Worm (Caenorhabditis elegans) whole organism, dauer: ENCODE results near the gene picc-1.

ENCODE experiments used
- unc-62 ChIP-seq: sonication (generic microtip); optimal IDR thresholded peaks from 2 replicates; lab custom pipeline; 2017; ENCODE audit warnings: missing biosample characterization, missing genetic modification reagents, missing genetic modification characterization

Gene picc-1

ce11 chrV:6018944-6019450, at the start of gene picc-1:
picc-1 (plus strand) TSS chrV:6018994.
- TF ChIP-seq unc-62 (GFP tag; lab: Kevin White, UChicago): no peak

- TF ChIP-seq unc-62 (GFP tag; lab: Kevin White, UChicago): no peak
These were observed 46.2 kb upstream of the picc-1 start for ce11 chrV:5972582-5972981.

- TF ChIP-seq unc-62 (GFP tag; lab: Kevin White, UChicago): no peak
These were observed 45.1 kb upstream of the picc-1 start for ce11 chrV:5973713-5974112.

ce11 chrV:5975724-5976123, 43.1 kb upstream of the picc-1 start, which contains the start of gene acy-2:
acy-2 (plus strand) TSS chrV:5976024.
- TF ChIP-seq unc-62 (GFP tag; lab: Kevin White, UChicago): no peak

- no peak for TF ChIP-seq unc-62 (GFP tag; lab: Kevin White, UChicago)
These were observed 36.1 kb upstream of the picc-1 start for ce11 chrV:5982722-5983121.

- no peak for TF ChIP-seq unc-62 (GFP tag; lab: Kevin White, UChicago)
These were observed 35.4 kb upstream of the picc-1 start, which contains the start of gene dhs-16 for ce11 chrV:5983380-5983779. dhs-16 (plus strand) TSS chrV:5983745.

- TF ChIP-seq unc-62 (GFP tag; lab: Kevin White, UChicago): no peak
These were observed 34.5 kb upstream of the picc-1 start for ce11 chrV:5984244-5984643.

- no peak for TF ChIP-seq unc-62 (GFP tag; lab: Kevin White, UChicago)
These were observed 32.0 kb upstream of the picc-1 start, which contains the start of gene C10F3.7 for ce11 chrV:5986755-5987154. C10F3.7 (minus strand) TSS chrV:5986855.

ce11 chrV:5990383-5990782, 28.4 kb upstream of the picc-1 start, which contains the start of gene fut-8:
fut-8 (minus strand) TSS chrV:5990483.
- TF ChIP-seq unc-62 (GFP tag; lab: Kevin White, UChicago): no peak

ce11 chrV:5991490-5992069, 27.2 kb upstream of the picc-1 start:
- TF ChIP-seq unc-62 (GFP tag; lab: Kevin White, UChicago): no peak

- TF ChIP-seq unc-62 (GFP tag; lab: Kevin White, UChicago): no peak
These were observed 23.2 kb upstream of the picc-1 start for ce11 chrV:5995598-5995997.

ce11 chrV:5996114-5996513, 22.7 kb upstream of the picc-1 start, which contains the start of gene cpg-4:
cpg-4 (plus strand) TSS chrV:5996416.
- TF ChIP-seq unc-62 (GFP tag; lab: Kevin White, UChicago): no peak

- no peak for TF ChIP-seq unc-62 (GFP tag; lab: Kevin White, UChicago)
These were observed 18.4 kb upstream of the picc-1 start for ce11 chrV:6000368-6000802.

- no peak for TF ChIP-seq unc-62 (GFP tag; lab: Kevin White, UChicago)
These were observed 15.5 kb upstream of the picc-1 start, which contains the start of gene fos-1 for ce11 chrV:6003301-6003700. fos-1 (plus strand) TSS chrV:6003601.

ce11 chrV:6007927-6008326, 10.9 kb upstream of the picc-1 start:
- TF ChIP-seq unc-62 (GFP tag; lab: Kevin White, UChicago): no peak

ce11 chrV:6010642-6011041, 8.2 kb upstream of the picc-1 start:
- TF ChIP-seq unc-62 (GFP tag; lab: Kevin White, UChicago): no peak

- no peak for TF ChIP-seq unc-62 (GFP tag; lab: Kevin White, UChicago)
These were observed 6.4 kb upstream of the picc-1 start for ce11 chrV:6012401-6012800.
